Worm (Caenorhabditis elegans) whole organism, late embryonic: ENCODE results near the gene K07E3.4.

ENCODE experiments used
- F13H6.1 ChIP-seq: sonication (generic microtip); optimal IDR thresholded peaks from 2 replicates; lab custom pipeline; 2016; ENCODE audit warnings: missing genetic modification characterization, missing compliant biosample characterization
- K02D7.2 ChIP-seq: sonication (generic microtip); optimal IDR thresholded peaks from 2 replicates; lab custom pipeline; 2017; ENCODE audit warnings: mild to moderate bottlenecking, missing genetic modification characterization, missing compliant biosample characterization
- K09A11.1 ChIP-seq: sonication (generic microtip); optimal IDR thresholded peaks from 2 replicates; lab custom pipeline; 2017; ENCODE audit warnings: antibody characterized with exemption, mild to moderate bottlenecking, missing genetic modification characterization, missing compliant biosample characterization; ENCODE audit not compliant: insufficient read depth
- ceh-14 ChIP-seq: sonication (generic microtip); optimal IDR thresholded peaks from 2 replicates; lab custom pipeline; 2016; ENCODE audit warnings: missing genotype, missing genetic modification characterization, missing compliant biosample characterization
- ceh-18 ChIP-seq: sonication (generic microtip); optimal IDR thresholded peaks from 2 replicates; lab custom pipeline; 2016; ENCODE audit warnings: missing genetic modification characterization, missing compliant biosample characterization
- ceh-19 ChIP-seq: fragments of 200-800 bp; sonication (Bioruptor generic); optimal IDR thresholded peaks from 2 replicates; lab custom pipeline; 2018; ENCODE audit warnings: mild to moderate bottlenecking, missing genetic modification characterization, missing compliant biosample characterization
- ceh-22 ChIP-seq: sonication (generic microtip); optimal IDR thresholded peaks from 2 replicates; lab custom pipeline; 2017; ENCODE audit warnings: missing biosample characterization, missing genetic modification characterization
- ceh-30 ChIP-seq: fragments of 150-350 bp; optimal IDR thresholded peaks from 2 replicates; lab custom pipeline; 2014; ENCODE audit warnings: missing biosample characterization, missing genetic modification characterization
- ceh-31 ChIP-seq: sonication (generic microtip); optimal IDR thresholded peaks from 2 replicates; lab custom pipeline; 2016; ENCODE audit warnings: missing genetic modification characterization, missing compliant biosample characterization
- ceh-34 ChIP-seq: sonication (generic microtip); optimal IDR thresholded peaks from 2 replicates; lab custom pipeline; 2016; ENCODE audit warnings: mild to moderate bottlenecking, missing genetic modification characterization, missing compliant biosample characterization
- ceh-6 ChIP-seq: fragments of 200-800 bp; sonication (Bioruptor generic); optimal IDR thresholded peaks from 2 replicates; lab custom pipeline; 2018; ENCODE audit warnings: mild to moderate bottlenecking, missing genetic modification characterization, missing compliant biosample characterization
- dmd-4 ChIP-seq: sonication (generic microtip); optimal IDR thresholded peaks from 2 replicates; lab custom pipeline; 2016; ENCODE audit warnings: borderline replicate concordance, missing genetic modification characterization, missing compliant biosample characterization
- fax-1 ChIP-seq: sonication (generic microtip); optimal IDR thresholded peaks from 2 replicates; lab custom pipeline; 2016; ENCODE audit warnings: missing genotype, missing genetic modification characterization, missing compliant biosample characterization
- fkh-10 ChIP-seq: fragments of 150-350 bp; optimal IDR thresholded peaks from 2 replicates; lab custom pipeline; 2014; ENCODE audit warnings: missing biosample characterization, missing genetic modification reagents, missing genetic modification characterization
- gmeb-2 ChIP-seq: sonication (generic microtip); optimal IDR thresholded peaks from 2 replicates; lab custom pipeline; 2016; ENCODE audit warnings: missing genetic modification characterization, inconsistent platforms, missing compliant biosample characterization
- hlh-13 ChIP-seq: fragments of 200-800 bp; sonication (Bioruptor generic); optimal IDR thresholded peaks from 2 replicates; lab custom pipeline; 2018; ENCODE audit warnings: mild to moderate bottlenecking, missing genetic modification characterization, missing compliant biosample characterization
- hlh-30 ChIP-seq: sonication (generic microtip); optimal IDR thresholded peaks from 2 replicates; lab custom pipeline; 2017; ENCODE audit warnings: antibody characterized with exemption, missing genetic modification characterization, missing compliant biosample characterization; ENCODE audit not compliant: insufficient read depth
- hlh-8 ChIP-seq: sonication (generic microtip); optimal IDR thresholded peaks from 2 replicates; lab custom pipeline; 2016; ENCODE audit warnings: missing genotype, missing genetic modification characterization, missing compliant biosample characterization
- madf-2 ChIP-seq: sonication (generic microtip); optimal IDR thresholded peaks from 2 replicates; lab custom pipeline; 2017; ENCODE audit warnings: missing genetic modification characterization, missing compliant biosample characterization
- mec-3 ChIP-seq: sonication (generic microtip); optimal IDR thresholded peaks from 2 replicates; lab custom pipeline; 2016; ENCODE audit warnings: borderline replicate concordance, missing genetic modification characterization, missing compliant biosample characterization
- nhr-11 ChIP-seq: fragments of 150-350 bp; optimal IDR thresholded peaks from 2 replicates; lab custom pipeline; 2014; ENCODE audit warnings: missing biosample characterization, missing genetic modification characterization
- nhr-232 ChIP-seq: sonication (generic microtip); optimal IDR thresholded peaks from 2 replicates; lab custom pipeline; 2016; ENCODE audit warnings: missing genetic modification characterization, missing compliant biosample characterization
- pag-3 ChIP-seq: sonication (generic microtip); optimal IDR thresholded peaks from 2 replicates; lab custom pipeline; 2016; ENCODE audit warnings: missing compliant biosample characterization, missing genetic modification characterization, borderline replicate concordance
- pat-9 ChIP-seq: fragments of 200-800 bp; sonication (Bioruptor generic); optimal IDR thresholded peaks from 2 replicates; lab custom pipeline; 2018; ENCODE audit warnings: mild to moderate bottlenecking, missing genetic modification characterization, moderate library complexity, missing compliant biosample characterization
- pha-4 ChIP-seq: fragments of 150-350 bp; optimal IDR thresholded peaks from 2 replicates; lab custom pipeline; 2018; ENCODE audit warnings: missing biosample characterization, missing genetic modification reagents, missing genetic modification characterization
- pros-1 ChIP-seq: fragments of 150-350 bp; optimal IDR thresholded peaks from 2 replicates; lab custom pipeline; 2014; ENCODE audit warnings: missing biosample characterization, missing genetic modification reagents, missing genetic modification characterization
- rnt-1 ChIP-seq: sonication (generic microtip); optimal IDR thresholded peaks from 2 replicates; lab custom pipeline; 2016; ENCODE audit warnings: missing genetic modification characterization, missing compliant biosample characterization
- sox-4 ChIP-seq: sonication (generic microtip); optimal IDR thresholded peaks from 2 replicates; lab custom pipeline; 2017; ENCODE audit warnings: mild to moderate bottlenecking, missing genetic modification characterization, inconsistent platforms, missing compliant biosample characterization
- syd-9 ChIP-seq: sonication (generic microtip); optimal IDR thresholded peaks from 2 replicates; lab custom pipeline; 2016; ENCODE audit warnings: mild to moderate bottlenecking, missing genetic modification characterization, moderate library complexity, missing compliant biosample characterization
- ttx-3 ChIP-seq: sonication (generic microtip); optimal IDR thresholded peaks from 2 replicates; lab custom pipeline; 2016; ENCODE audit warnings: missing genetic modification reagents, missing genetic modification characterization, missing compliant biosample characterization
- unc-3 ChIP-seq, 2 experiments: fragments of 200-800 bp in 1 of 2; sonication (Bioruptor generic) in 1 of 2; sonication (generic microtip) in 1 of 2; conservative IDR thresholded peaks in 1 of 2; optimal IDR thresholded peaks in 1 of 2; 2 replicates each; pipeline versions ENCODE4 v1.3.6 to Lab custom; 2016 to 2022; ENCODE audit warnings: missing compliant biosample characterization in 2 of 2, missing genetic modification characterization in 2 of 2, missing genetic modification reagents in 1 of 2
- unc-42 ChIP-seq: sonication (generic microtip); optimal IDR thresholded peaks from 2 replicates; lab custom pipeline; 2016; ENCODE audit warnings: missing genotype, missing genetic modification characterization, missing compliant biosample characterization
- unc-55 ChIP-seq: sonication (generic microtip); optimal IDR thresholded peaks from 2 replicates; lab custom pipeline; 2017; ENCODE audit warnings: missing biosample characterization, missing genetic modification reagents, missing genetic modification characterization
- unc-86 ChIP-seq: sonication (generic microtip); optimal IDR thresholded peaks from 2 replicates; lab custom pipeline; 2016; ENCODE audit warnings: missing genetic modification characterization, missing compliant biosample characterization

The K07E3.4 gene

ce11 chrX:8077748-8078147 lies 6.1 kb downstream of the K07E3.4 start, which contains the start of gene C46F2.1:
Gene C46F2.1 (plus strand): TSS chrX:8078048.
- no peak for TF ChIP-seq fax-1

ce11 chrX:8074527-8074926 lies 9.3 kb downstream of the K07E3.4 start:
- TF ChIP-seq ttx-3 (tag; lab: Kevin White, UChicago), result no peak
- TF ChIP-seq ceh-22 (tag; lab: Kevin White, UChicago), result no peak
- no peak for TF ChIP-seq unc-3 (GFP tag; conservative IDR thresholded peaks at IDR 0.05; lab: Robert Waterston, UW)
- no peak for TF ChIP-seq unc-3 (tag; optimal IDR thresholded peaks at IDR 0.05; lab: Kevin White, UChicago)

ce11 chrX:8069293-8069692 lies 14.5 kb downstream of the K07E3.4 start, which contains the start of gene C18A11.1:
Gene C18A11.1 (plus strand): TSS chrX:8069328.
- TF ChIP-seq pat-9 (tag; lab: Kevin White, UChicago), result no peak
- TF ChIP-seq, all 69 proteins: peak for 0

- TF ChIP-seq ceh-31, result no peak
- no peak for TF ChIP-seq nhr-11
- TF ChIP-seq ceh-18 (tag; lab: Kevin White, UChicago), result no peak
- TF ChIP-seq hlh-8 (tag; lab: Kevin White, UChicago), result no peak
- TF ChIP-seq pha-4, result no peak
- no peak for TF ChIP-seq hlh-13 (GFP tag; lab: Kevin White, UChicago)
- no peak for TF ChIP-seq gmeb-2 (tag; lab: Kevin White, UChicago)
- TF ChIP-seq ceh-19 (GFP tag; lab: Kevin White, UChicago), result no peak
- no peak for TF ChIP-seq K09A11.1 (tag; lab: Kevin White, UChicago)
- TF ChIP-seq ceh-14 (tag; lab: Kevin White, UChicago), result no peak
- TF ChIP-seq syd-9, result no peak
- TF ChIP-seq fkh-10 (GFP tag; lab: Kevin White, UChicago), result no peak
- no peak for TF ChIP-seq dmd-4 (tag; lab: Kevin White, UChicago)
- TF ChIP-seq pros-1 (tag; lab: Kevin White, UChicago), result no peak
- TF ChIP-seq unc-86 (tag; lab: Kevin White, UChicago), result no peak
Observed at ce11 chrX:8067268-8067667, 16.6 kb downstream of the K07E3.4 start, which contains the start of gene C18A11.2. Gene C18A11.2 (plus strand): TSS chrX:8067568.

- TF ChIP-seq ceh-30 (tag; lab: Kevin White, UChicago) (no peak), madf-2 (no peak), gmeb-2 (tag; lab: Kevin White, UChicago) (no peak), hlh-30 (tag; lab: Kevin White, UChicago) (no peak), ceh-6 (GFP tag; lab: Kevin White, UChicago) (no peak), unc-86 (tag; lab: Kevin White, UChicago) (no peak), F13H6.1 (tag; lab: Kevin White, UChicago) (no peak), pag-3 (tag; lab: Kevin White, UChicago) (no peak), hlh-8 (tag; lab: Kevin White, UChicago) (no peak), unc-42 (no peak), fkh-10 (GFP tag; lab: Kevin White, UChicago) (no peak), K02D7.2 (tag; lab: Kevin White, UChicago) (no peak)
- TF ChIP-seq, all 69 proteins: peak for 0
Observed at ce11 chrX:8060823-8061222, 23.0 kb downstream of the K07E3.4 start, which contains the start of gene C18A11.3. Gene C18A11.3 (plus strand): TSS chrX:8061123.

ce11 chrX:8059999-8060398 lies 23.8 kb downstream of the K07E3.4 start:
- TF ChIP-seq pros-1 (tag; lab: Kevin White, UChicago) (no peak), ceh-34 (tag; lab: Kevin White, UChicago) (no peak), ceh-19 (GFP tag; lab: Kevin White, UChicago) (no peak), fax-1 (no peak), rnt-1 (tag; lab: Kevin White, UChicago) (no peak), ceh-30 (tag; lab: Kevin White, UChicago) (no peak), ceh-31 (no peak), nhr-232 (tag; lab: Kevin White, UChicago) (no peak), mec-3 (no peak), unc-55 (no peak), sox-4 (tag; lab: Kevin White, UChicago) (no peak)
